Fruit fly (Drosophila melanogaster) whole organism, adult: Measurements from ENCODE around the gene trh.

Experiments used
- CG11617 ChIP-seq: fragments of 200-800 bp; sonication (Bioruptor generic); optimal IDR thresholded peaks from 2 replicates; lab custom pipeline; 2017; ENCODE audit warnings: mild to moderate bottlenecking, missing biosample characterization, missing genetic modification reagents, missing genetic modification characterization
- CG12768 ChIP-seq: fragments of 200-800 bp; sonication (Bioruptor generic); optimal IDR thresholded peaks from 2 replicates; lab custom pipeline; 2017; ENCODE audit warnings: missing biosample characterization, missing genetic modification characterization, mild to moderate bottlenecking, moderate library complexity, missing genetic modification reagents
- CG14711 ChIP-seq: fragments of 200-800 bp; sonication (Bioruptor generic); optimal IDR thresholded peaks from 2 replicates; lab custom pipeline; 2018; ENCODE audit warnings: missing biosample characterization, mild to moderate bottlenecking, missing genetic modification characterization, moderate library complexity
- CG1620 ChIP-seq: fragments of 200-800 bp; sonication (Bioruptor generic); optimal IDR thresholded peaks from 2 replicates; lab custom pipeline; 2016; ENCODE audit warnings: missing biosample characterization, missing genetic modification characterization
- CG33017 ChIP-seq: fragments of 200-800 bp; sonication (Bioruptor generic); optimal IDR thresholded peaks from 2 replicates; lab custom pipeline; 2018; ENCODE audit warnings: missing biosample characterization, mild to moderate bottlenecking, missing genetic modification characterization, moderate library complexity
- CG5204 ChIP-seq: fragments of 200-800 bp; sonication (Bioruptor generic); optimal IDR thresholded peaks from 2 replicates; lab custom pipeline; 2016; ENCODE audit warnings: missing biosample characterization, missing genetic modification characterization
- CG7045 ChIP-seq: fragments of 200-800 bp; sonication (Bioruptor generic); optimal IDR thresholded peaks from 2 replicates; lab custom pipeline; 2017; ENCODE audit warnings: missing biosample characterization, mild to moderate bottlenecking, missing genetic modification characterization
- CG7101 ChIP-seq: fragments of 200-800 bp; sonication (Bioruptor generic); optimal IDR thresholded peaks from 2 replicates; lab custom pipeline; 2018; ENCODE audit warnings: missing biosample characterization, mild to moderate bottlenecking, missing genetic modification characterization, moderate library complexity
- Clk ChIP-seq: fragments of 200-800 bp; sonication (Bioruptor generic); optimal IDR thresholded peaks from 2 replicates; lab custom pipeline; 2017; ENCODE audit warnings: missing biosample characterization, missing genetic modification characterization
- Crg-1 ChIP-seq: fragments of 200-800 bp; sonication (Bioruptor generic); optimal IDR thresholded peaks from 2 replicates; lab custom pipeline; 2016; ENCODE audit warnings: missing biosample characterization, missing genetic modification characterization
- Hr96 ChIP-seq: fragments of 200-800 bp; sonication (Bioruptor generic); optimal IDR thresholded peaks from 2 replicates; lab custom pipeline; 2016; ENCODE audit warnings: missing biosample characterization, missing genetic modification characterization
- Mnt ChIP-seq: fragments of 200-800 bp; sonication (Bioruptor generic); optimal IDR thresholded peaks from 2 replicates; lab custom pipeline; 2016; ENCODE audit warnings: missing biosample characterization, mild to moderate bottlenecking, missing genetic modification characterization
- bab1 ChIP-seq: fragments of 200-800 bp; sonication (Bioruptor generic); optimal IDR thresholded peaks from 3 replicates; lab custom pipeline; 2019; ENCODE audit warnings: missing biosample characterization, mild to moderate bottlenecking, missing genetic modification characterization, moderate library complexity
- cic ChIP-seq: fragments of 200-800 bp; sonication (Bioruptor generic); optimal IDR thresholded peaks from 2 replicates; lab custom pipeline; 2017; ENCODE audit warnings: missing biosample characterization, mild to moderate bottlenecking, missing genetic modification characterization, moderate library complexity
- cnc ChIP-seq, 2 experiments: fragments of >200 bp; optimal IDR thresholded peaks; 2 replicates each; lab custom pipeline; 2017
- kay ChIP-seq: fragments of 200-800 bp; sonication (Bioruptor generic); peaks from one replicate; lab custom pipeline; 2016; ENCODE audit warnings: missing biosample characterization, missing genetic modification characterization, borderline replicate concordance
- ovo ChIP-seq: fragments of 200-800 bp; sonication (Bioruptor generic); optimal IDR thresholded peaks from 2 replicates; lab custom pipeline; 2016; ENCODE audit warnings: missing biosample characterization, missing genetic modification characterization
- pad ChIP-seq: fragments of 200-800 bp; sonication (Bioruptor generic); optimal IDR thresholded peaks from 3 replicates; lab custom pipeline; 2017; ENCODE audit warnings: missing biosample characterization, missing genetic modification characterization, mild to moderate bottlenecking, moderate library complexity, missing genetic modification reagents
- tj ChIP-seq: fragments of 200-800 bp; sonication (Bioruptor generic); optimal IDR thresholded peaks from 3 replicates; lab custom pipeline; 2017; ENCODE audit warnings: missing biosample characterization, mild to moderate bottlenecking, missing genetic modification characterization, moderate library complexity
- toe ChIP-seq: fragments of 200-800 bp; sonication (Bioruptor generic); optimal IDR thresholded peaks from 2 replicates; lab custom pipeline; 2016; ENCODE audit warnings: missing biosample characterization, missing genetic modification characterization

The trh gene

dm6 chr3L:392622-393159, at the start of gene trh:
Gene trh (minus strand): TSS chr3L:392633.
- TF ChIP-seq ovo (GFP tag; lab: Kevin White, UChicago), result no peak

- TF ChIP-seq Hr96 (GFP tag; lab: Kevin White, UChicago) (no peak), pad (no peak), toe (GFP tag; lab: Kevin White, UChicago) (no peak), CG14711 (tag; lab: Kevin White, UChicago) (no peak), CG12768 (GFP tag; lab: Kevin White, UChicago) (no peak), CG7101 (tag; lab: Kevin White, UChicago) (no peak), Mnt (GFP tag; lab: Kevin White, UChicago) (no peak), cnc (optimal IDR thresholded peaks at IDR 0.05; lab: Kevin White, UChicago) (no peak)
Measured at dm6 chr3L:441644-442193, 49.3 kb upstream of the trh start.

- TF ChIP-seq CG5204 (GFP tag; lab: Kevin White, UChicago) (peak; percentile 55), CG7101 (tag; lab: Kevin White, UChicago) (peak; percentile 75), ovo (GFP tag; lab: Kevin White, UChicago) (peak; percentile 45), Hr96 (GFP tag; lab: Kevin White, UChicago) (no peak), CG14711 (tag; lab: Kevin White, UChicago) (peak; percentile 74), Crg-1 (GFP tag; lab: Kevin White, UChicago) (peak; percentile 61), Mnt (GFP tag; lab: Kevin White, UChicago) (peak; percentile 50), CG7045 (GFP tag; lab: Kevin White, UChicago) (peak; percentile 83), toe (GFP tag; lab: Kevin White, UChicago) (peak; percentile 47), cic (GFP tag; lab: Kevin White, UChicago) (peak; percentile 21), cnc (optimal IDR thresholded peaks at IDR 0.05; lab: Kevin White, UChicago) (no peak), pad (peak; percentile 85), CG33017 (tag; lab: Kevin White, UChicago) (peak; percentile 82), kay (GFP tag; lab: Kevin White, UChicago) (no peak), CG12768 (GFP tag; lab: Kevin White, UChicago) (peak; percentile 83), Clk (GFP tag; lab: Kevin White, UChicago) (peak; percentile 52), CG11617 (GFP tag; lab: Kevin White, UChicago) (peak; percentile 73), bab1 (peak; percentile 44), tj (GFP tag; lab: Kevin White, UChicago) (peak; percentile 31), CG1620 (GFP tag; lab: Kevin White, UChicago) (peak; percentile 6)
Measured at dm6 chr3L:441035-441604, 48.7 kb upstream of the trh start.

dm6 chr3L:440249-440648, 47.8 kb upstream of the trh start:
- TF ChIP-seq pad (peak; percentile 64), CG7101 (tag; lab: Kevin White, UChicago) (peak; percentile 43), CG14711 (tag; lab: Kevin White, UChicago) (peak; percentile 5), ovo (GFP tag; lab: Kevin White, UChicago) (peak; percentile 7), CG5204 (GFP tag; lab: Kevin White, UChicago) (no peak), Clk (GFP tag; lab: Kevin White, UChicago) (no peak), CG7045 (GFP tag; lab: Kevin White, UChicago) (peak; percentile 46), CG11617 (GFP tag; lab: Kevin White, UChicago) (no peak), cic (GFP tag; lab: Kevin White, UChicago) (peak; percentile 68), CG12768 (GFP tag; lab: Kevin White, UChicago) (peak; percentile 21)

dm6 chr3L:439538-439937, 47.1 kb upstream of the trh start:
- TF ChIP-seq Mnt (GFP tag; lab: Kevin White, UChicago), result no peak
- TF ChIP-seq CG7101 (tag; lab: Kevin White, UChicago), result no peak
- TF ChIP-seq pad, result peak; percentile 83

- TF ChIP-seq Clk (GFP tag; lab: Kevin White, UChicago) (no peak), tj (GFP tag; lab: Kevin White, UChicago) (peak; percentile 93)
Measured at dm6 chr3L:438297-438696, 45.9 kb upstream of the trh start.

dm6 chr3L:437607-438006, 45.2 kb upstream of the trh start:
- no peak for TF ChIP-seq cic (GFP tag; lab: Kevin White, UChicago)
- TF ChIP-seq CG7101 (tag; lab: Kevin White, UChicago), result no peak
